Fruit fly (Drosophila melanogaster) whole organism, embryonic: ENCODE data around the gene CG34453.
A peak's percentile ranks its signal among the peaks of the same experiment; 100 is the strongest.

Source experiments
- Asciz ChIP-seq: fragments of 200-800 bp; sonication (Bioruptor generic); optimal IDR thresholded peaks from 2 replicates; lab custom pipeline; 2017; ENCODE audit warnings: missing biosample characterization, mild to moderate bottlenecking, missing genetic modification characterization, missing genetic modification reagents
- B-H2 ChIP-seq: fragments of 200-800 bp; sonication (Bioruptor generic); optimal IDR thresholded peaks from 2 replicates; lab custom pipeline; 2018; ENCODE audit warnings: missing biosample characterization, mild to moderate bottlenecking, missing genetic modification characterization
- Blimp-1 ChIP-seq: fragments of 200-800 bp; sonication (Bioruptor generic); optimal IDR thresholded peaks from 3 replicates; lab custom pipeline; 2018; ENCODE audit warnings: missing biosample characterization, missing genetic modification characterization, mild to moderate bottlenecking, moderate library complexity, missing genetic modification reagents
- CG11695 ChIP-seq: fragments of 200-800 bp; sonication (Bioruptor generic); IDR thresholded peaks from 3 replicates; pipeline ENCODE4 v1.3.6; 2022; ENCODE audit warnings: missing biosample characterization, missing genetic modification characterization
- CG12236 ChIP-seq: fragments of 200-800 bp; sonication (Bioruptor generic); optimal IDR thresholded peaks from 2 replicates; lab custom pipeline; 2016; ENCODE audit warnings: missing biosample characterization, missing genetic modification characterization
- CG12391 ChIP-seq: fragments of 200-800 bp; sonication (Bioruptor generic); optimal IDR thresholded peaks from 3 replicates; lab custom pipeline; 2018; ENCODE audit warnings: missing biosample characterization, mild to moderate bottlenecking, missing genetic modification characterization, moderate library complexity
- CG12769 ChIP-seq: fragments of 200-800 bp; sonication (Bioruptor generic); optimal IDR thresholded peaks from 2 replicates; lab custom pipeline; 2019; ENCODE audit warnings: missing biosample characterization, mild to moderate bottlenecking, missing genetic modification characterization, moderate library complexity
- CG12942 ChIP-seq: fragments of 200-800 bp; sonication (Bioruptor generic); optimal IDR thresholded peaks from 3 replicates; lab custom pipeline; 2016; ENCODE audit warnings: missing biosample characterization, missing genetic modification characterization
- CG14965 ChIP-seq: fragments of 200-800 bp; sonication (Bioruptor generic); optimal IDR thresholded peaks from 2 replicates; lab custom pipeline; 2016; ENCODE audit warnings: missing biosample characterization, missing genetic modification characterization, borderline replicate concordance
- CG15073 ChIP-seq: fragments of 200-800 bp; sonication (Bioruptor generic); optimal IDR thresholded peaks from 2 replicates; lab custom pipeline; 2016; ENCODE audit warnings: missing biosample characterization, missing genetic modification characterization
- CG16813 ChIP-seq: fragments of 200-800 bp; sonication (Bioruptor generic); IDR thresholded peaks from 3 replicates; pipeline ENCODE4 v1.3.6; 2022; ENCODE audit warnings: missing biosample characterization, missing genetic modification characterization; ENCODE audit not compliant: partially characterized antibody
- CG17328 ChIP-seq: fragments of 200-800 bp; sonication (Bioruptor generic); IDR thresholded peaks from 2 replicates; pipeline ENCODE4 v1.3.6; 2022; ENCODE audit warnings: missing biosample characterization, missing genetic modification characterization
- CG17361 ChIP-seq: fragments of 200-800 bp; sonication (Bioruptor generic); IDR thresholded peaks from 3 replicates; pipeline ENCODE4 v1.3.6; 2022; ENCODE audit warnings: missing biosample characterization, missing genetic modification characterization
- CG17385 ChIP-seq: fragments of 200-800 bp; sonication (Bioruptor generic); optimal IDR thresholded peaks from 3 replicates; lab custom pipeline; 2018; ENCODE audit warnings: missing biosample characterization, mild to moderate bottlenecking, missing genetic modification characterization
- CG17912 ChIP-seq: fragments of 200-800 bp; sonication (Bioruptor generic); optimal IDR thresholded peaks from 2 replicates; lab custom pipeline; 2018; ENCODE audit warnings: missing biosample characterization, mild to moderate bottlenecking, missing genetic modification characterization
- CG2678 ChIP-seq: fragments of 200-800 bp; sonication (Bioruptor generic); optimal IDR thresholded peaks from 3 replicates; lab custom pipeline; 2019; ENCODE audit warnings: missing biosample characterization, mild to moderate bottlenecking, missing genetic modification characterization, moderate library complexity
- CG30020 ChIP-seq: fragments of 200-800 bp; optimal IDR thresholded peaks from 2 replicates; lab custom pipeline; 2019; ENCODE audit warnings: missing biosample characterization, mild to moderate bottlenecking, missing genetic modification characterization, moderate library complexity
- CG32767 ChIP-seq: fragments of 200-800 bp; sonication (Bioruptor generic); IDR thresholded peaks from 2 replicates; pipeline ENCODE4 v1.3.6; 2022; ENCODE audit warnings: missing biosample characterization, missing genetic modification characterization
- CG3995 ChIP-seq: fragments of 200-800 bp; sonication (Bioruptor generic); optimal IDR thresholded peaks from 3 replicates; lab custom pipeline; 2016; ENCODE audit warnings: missing biosample characterization, missing genetic modification characterization
- CG4328 ChIP-seq: fragments of 200-800 bp; sonication (Bioruptor generic); optimal IDR thresholded peaks from 3 replicates; lab custom pipeline; 2017; ENCODE audit warnings: missing biosample characterization, missing genetic modification reagents, missing genetic modification characterization
- CG4404 ChIP-seq: fragments of 200-800 bp; sonication (Bioruptor generic); IDR thresholded peaks from 2 replicates; pipeline ENCODE4 v1.3.6; 2022; ENCODE audit warnings: missing biosample characterization, missing genetic modification characterization
- CG6654 ChIP-seq: fragments of 200-800 bp; sonication (Bioruptor generic); optimal IDR thresholded peaks from 2 replicates; lab custom pipeline; 2017; ENCODE audit warnings: missing biosample characterization, mild to moderate bottlenecking, missing genetic modification characterization
- CG7987 ChIP-seq: fragments of 200-800 bp; sonication (Bioruptor generic); optimal IDR thresholded peaks from 2 replicates; lab custom pipeline; 2018; ENCODE audit warnings: missing biosample characterization, mild to moderate bottlenecking, missing genetic modification characterization, moderate library complexity
- CG8765 ChIP-seq: fragments of 200-800 bp; sonication (Bioruptor generic); IDR thresholded peaks from 2 replicates; pipeline ENCODE4 v1.3.6; 2022; ENCODE audit warnings: missing biosample characterization, missing genetic modification characterization
- CG8924 ChIP-seq: fragments of 200-800 bp; optimal IDR thresholded peaks from 3 replicates; lab custom pipeline; 2019; ENCODE audit warnings: missing biosample characterization, mild to moderate bottlenecking, missing genetic modification characterization, moderate library complexity
- CG9437 ChIP-seq: fragments of 200-800 bp; sonication (Bioruptor generic); optimal IDR thresholded peaks from 2 replicates; lab custom pipeline; 2018; ENCODE audit warnings: missing biosample characterization, mild to moderate bottlenecking, missing genetic modification characterization
- CkIIα-i1 ChIP-seq: fragments of 200-800 bp; sonication (Bioruptor generic); IDR thresholded peaks from 2 replicates; pipeline ENCODE4 v1.3.6; 2022; ENCODE audit warnings: missing biosample characterization, missing genetic modification characterization
- NfI ChIP-seq: fragments of 200-800 bp; sonication (Bioruptor generic); optimal IDR thresholded peaks from 3 replicates; lab custom pipeline; 2018; ENCODE audit warnings: missing biosample characterization, mild to moderate bottlenecking, missing genetic modification characterization, moderate library complexity
- Pdp1 ChIP-seq, 2 experiments: fragments of 200-800 bp; sonication (Bioruptor generic); optimal IDR thresholded peaks; 3 replicates each; lab custom pipeline; 2016; ENCODE audit warnings: missing biosample characterization in 2 of 2, missing genetic modification characterization in 2 of 2, mild to moderate bottlenecking in 1 of 2, moderate library complexity in 1 of 2
- ab ChIP-seq: fragments of 200-800 bp; sonication (Bioruptor generic); optimal IDR thresholded peaks from 2 replicates; lab custom pipeline; 2016; ENCODE audit warnings: missing biosample characterization, missing genetic modification characterization
- bigmax ChIP-seq: fragments of 200-800 bp; sonication (Bioruptor generic); optimal IDR thresholded peaks from 2 replicates; lab custom pipeline; 2018; ENCODE audit warnings: missing biosample characterization, mild to moderate bottlenecking, missing genetic modification characterization
- br ChIP-seq: fragments of >200 bp; optimal IDR thresholded peaks from 2 replicates; lab custom pipeline; 2017
- dysf ChIP-seq: fragments of 200-800 bp; sonication (Bioruptor generic); IDR thresholded peaks from 3 replicates; pipeline ENCODE4 v1.3.6; 2022; ENCODE audit warnings: missing biosample characterization, missing genetic modification characterization
- exex ChIP-seq: fragments of 200-800 bp; sonication (Bioruptor generic); optimal IDR thresholded peaks from 4 replicates; lab custom pipeline; 2018; ENCODE audit warnings: missing biosample characterization, mild to moderate bottlenecking, missing genetic modification characterization, moderate library complexity
- fd64A ChIP-seq: fragments of 200-800 bp; sonication (Bioruptor generic); optimal IDR thresholded peaks from 3 replicates; lab custom pipeline; 2018; ENCODE audit warnings: missing biosample characterization, mild to moderate bottlenecking, missing genetic modification characterization
- gcm ChIP-seq: fragments of 200-800 bp; sonication (Bioruptor generic); optimal IDR thresholded peaks from 2 replicates; lab custom pipeline; 2019; ENCODE audit warnings: missing biosample characterization, mild to moderate bottlenecking, missing genetic modification characterization, moderate library complexity
- lab ChIP-seq: fragments of 200-800 bp; sonication (Bioruptor generic); optimal IDR thresholded peaks from 3 replicates; lab custom pipeline; 2017; ENCODE audit warnings: missing biosample characterization, missing genetic modification characterization, mild to moderate bottlenecking, moderate library complexity, missing genetic modification reagents
- nerfin-2 ChIP-seq: fragments of 200-800 bp; sonication (Bioruptor generic); IDR thresholded peaks from 2 replicates; pipeline ENCODE4 v1.3.6; 2022; ENCODE audit warnings: missing biosample characterization, missing genetic modification characterization; ENCODE audit not compliant: partially characterized antibody
- org-1 ChIP-seq: fragments of 200-800 bp; sonication (Bioruptor generic); optimal IDR thresholded peaks from 2 replicates; lab custom pipeline; 2017; ENCODE audit warnings: missing biosample characterization, missing genetic modification characterization
- p53 ChIP-seq: fragments of 200-800 bp; sonication (Bioruptor generic); optimal IDR thresholded peaks from 2 replicates; lab custom pipeline; 2016; ENCODE audit warnings: missing biosample characterization, missing genetic modification characterization
- pzg ChIP-seq: fragments of 200-800 bp; sonication (Bioruptor generic); optimal IDR thresholded peaks from 3 replicates; lab custom pipeline; 2018; ENCODE audit warnings: missing biosample characterization, mild to moderate bottlenecking, missing genetic modification characterization, moderate library complexity
- run ChIP-seq: fragments of 200-800 bp; sonication (Bioruptor generic); optimal IDR thresholded peaks from 3 replicates; lab custom pipeline; 2018; ENCODE audit warnings: missing biosample characterization, mild to moderate bottlenecking, missing genetic modification characterization
- slp2 ChIP-seq: fragments of 200-800 bp; sonication (Bioruptor generic); optimal IDR thresholded peaks from 2 replicates; lab custom pipeline; 2016; ENCODE audit warnings: missing biosample characterization, missing genetic modification characterization
- sna ChIP-seq: fragments of 200-800 bp; sonication (Bioruptor generic); IDR thresholded peaks from 2 replicates; pipeline ENCODE4 v1.3.6; 2022; ENCODE audit warnings: missing biosample characterization, missing genetic modification characterization; ENCODE audit not compliant: partially characterized antibody
- sob ChIP-seq: fragments of 200-800 bp; sonication (Bioruptor generic); IDR thresholded peaks from 2 replicates; pipeline ENCODE4 v1.3.6; 2022; ENCODE audit warnings: missing biosample characterization, missing genetic modification characterization
- tll ChIP-seq, 2 experiments: fragments of 200-800 bp in 1 of 2; fragments of >200 bp in 1 of 2; sonication (Bioruptor generic) in 1 of 2; optimal IDR thresholded peaks; 2 replicates each; lab custom pipeline; 2017 to 2019; ENCODE audit warnings: missing biosample characterization in 2 of 2, missing genetic modification characterization in 2 of 2, mild to moderate bottlenecking in 1 of 2, moderate library complexity in 1 of 2
- toy ChIP-seq: fragments of 200-800 bp; sonication (Bioruptor generic); IDR thresholded peaks from 2 replicates; pipeline ENCODE4 v1.3.6; 2022; ENCODE audit warnings: missing biosample characterization, missing genetic modification characterization
- tup ChIP-seq: fragments of 200-800 bp; sonication (Bioruptor generic); optimal IDR thresholded peaks from 2 replicates; lab custom pipeline; 2016; ENCODE audit warnings: missing biosample characterization, mild to moderate bottlenecking, missing genetic modification characterization, moderate library complexity
- vvl ChIP-seq: fragments of 200-800 bp; sonication (Bioruptor generic); IDR thresholded peaks from 2 replicates; pipeline ENCODE4 v1.3.6; 2022; ENCODE audit warnings: missing biosample characterization, missing genetic modification characterization

The CG34453 gene

DNA sequence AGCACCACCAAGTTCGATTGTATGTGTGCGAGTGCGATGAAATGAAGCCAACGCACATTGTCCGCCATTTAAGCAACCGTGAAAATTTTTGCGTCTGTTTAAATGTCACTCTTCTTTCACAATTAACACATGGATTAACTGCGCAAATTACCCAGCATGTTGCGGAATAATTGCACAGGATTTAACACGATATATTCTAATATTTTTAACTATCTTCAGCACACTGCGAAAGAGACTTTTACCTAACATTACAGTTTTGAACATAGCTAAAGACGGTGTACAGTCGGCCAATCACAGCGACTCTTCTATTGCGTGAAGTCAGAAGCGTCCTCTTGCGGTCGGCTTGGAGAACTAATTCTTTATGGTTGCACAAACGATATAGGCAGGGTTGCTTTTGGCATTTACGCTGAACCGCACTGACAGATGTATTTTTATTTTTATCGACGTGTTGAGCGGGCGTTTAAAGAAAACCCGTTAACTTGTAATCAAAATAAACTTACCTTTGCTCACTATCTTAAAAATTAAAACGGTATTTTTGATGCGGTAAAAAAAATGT is 13.6 kb upstream of the CG34453 start (continued):
- no peak for TF ChIP-seq CG4404 (GFP tag; lab: Robert Waterston, UW)
- TF ChIP-seq tll (GFP tag; optimal IDR thresholded peaks at IDR 0.05; lab: Kevin White, UChicago), result no peak
- TF ChIP-seq CG17385 (GFP tag; lab: Kevin White, UChicago), result no peak
- TF ChIP-seq CG17361 (GFP tag; lab: Robert Waterston, UW), result no peak; the same call in 2 of the 3 replicates
- TF ChIP-seq run (tag; lab: Kevin White, UChicago), result no peak
- no peak for TF ChIP-seq fd64A
- no peak for TF ChIP-seq toy (GFP tag; lab: Robert Waterston, UW)
- TF ChIP-seq tup, result no peak
- TF ChIP-seq lab (GFP tag; lab: Kevin White, UChicago), result no peak
- TF ChIP-seq sna (GFP tag; lab: Robert Waterston, UW), result peak; percentile 51; the same call in 1 of the 2 replicates
- peak; percentile 58 for TF ChIP-seq CG9437 (GFP tag; lab: Kevin White, UChicago)
- peak; percentile 70 for TF ChIP-seq B-H2 (GFP tag; lab: Kevin White, UChicago)
- TF ChIP-seq Pdp1 (GFP tag; optimal IDR thresholded peaks at IDR 0.05; lab: Kevin White, UChicago), result peak; percentile 29 to 88
- TF ChIP-seq CG17328 (GFP tag; lab: Robert Waterston, UW), result no peak
- peak; percentile 73 for TF ChIP-seq CG16813 (GFP tag; lab: Robert Waterston, UW)
- TF ChIP-seq NfI (GFP tag; lab: Kevin White, UChicago), result no peak
- TF ChIP-seq nerfin-2 (GFP tag; lab: Robert Waterston, UW), result peak; percentile 55
- no peak for TF ChIP-seq CG2678 (tag; lab: Kevin White, UChicago)
- no peak for TF ChIP-seq CG12391
- no peak for TF ChIP-seq CG8924 (tag; lab: Kevin White, UChicago)
- TF ChIP-seq dysf (GFP tag; lab: Robert Waterston, UW), result peak; percentile 53; the same call in 2 of the 3 replicates
- TF ChIP-seq org-1 (GFP tag; lab: Kevin White, UChicago), result no peak
- TF ChIP-seq gcm (GFP tag; lab: Kevin White, UChicago), result no peak
- peak; percentile 28 for TF ChIP-seq slp2 (GFP tag; lab: Kevin White, UChicago)
- TF ChIP-seq CkIIα-i1, result no peak
- no peak for TF ChIP-seq CG12236 (GFP tag; lab: Kevin White, UChicago)
- TF ChIP-seq CG3995 (GFP tag; lab: Kevin White, UChicago), result peak; percentile 20
- TF ChIP-seq exex (tag; lab: Kevin White, UChicago), result no peak
- peak; percentile 48 for TF ChIP-seq ab
- 0 out of 2 replicates have a peak, but pooled peaks have one; percentile 42 for TF ChIP-seq sob (GFP tag; lab: Robert Waterston, UW)
- TF ChIP-seq Asciz (GFP tag; lab: Kevin White, UChicago), result no peak
- peak; percentile 73 for TF ChIP-seq CG30020
- no peak for TF ChIP-seq CG12942 (GFP tag; lab: Kevin White, UChicago)
- peak; percentile 30; the same call in 1 of the 2 replicates for TF ChIP-seq CG8765 (GFP tag; lab: Robert Waterston, UW)
- TF ChIP-seq CG11695 (GFP tag; lab: Robert Waterston, UW), result peak; percentile 6; the same call in 1 of the 3 replicates
- peak; percentile 54 for TF ChIP-seq bigmax
- TF ChIP-seq CG6654 (GFP tag; lab: Kevin White, UChicago), result no peak
- TF ChIP-seq pzg (GFP tag; lab: Kevin White, UChicago), result peak; percentile 92
- no peak for TF ChIP-seq CG12769 (tag; lab: Kevin White, UChicago)
- no peak for TF ChIP-seq br (lab: Kevin White, UChicago)
- TF ChIP-seq CG32767 (GFP tag; lab: Robert Waterston, UW), result peak; percentile 33; the same call in 1 of the 2 replicates
- no peak for TF ChIP-seq vvl (GFP tag; lab: Robert Waterston, UW)
- TF ChIP-seq CG15073, result no peak
- no peak for TF ChIP-seq CG4328
- TF ChIP-seq p53 (GFP tag; lab: Kevin White, UChicago), result peak; percentile 17
- peak; percentile 83 for TF ChIP-seq CG7987 (GFP tag; lab: Kevin White, UChicago)
- TF ChIP-seq CG14965 (GFP tag; lab: Kevin White, UChicago), result no peak
- no peak for TF ChIP-seq Blimp-1 (GFP tag; lab: Kevin White, UChicago)
- TF ChIP-seq CG17912 (GFP tag; lab: Kevin White, UChicago), result peak; percentile 67
